Fruit fly (Drosophila melanogaster): ENCODE measurements around the gene CG4914.

dm6 chr3L:14655178-14655577 lies 22.8 kb downstream of the CG4914 start:
- no peak for TF ChIP-seq EcR (GFP tag; optimal IDR thresholded peaks at IDR 0.05)
- TF ChIP-seq usp (GFP tag; optimal IDR thresholded peaks at IDR 0.05): no peak
- no peak for TF ChIP-seq psq (optimal IDR thresholded peaks at IDR 0.05)
- no peak for TF ChIP-seq pan (optimal IDR thresholded peaks at IDR 0.05)
- no peak for TF ChIP-seq Dll (optimal IDR thresholded peaks at IDR 0.05)

Measured in whole organism.